Fruit fly (Drosophila melanogaster): Measurements from ENCODE around the gene CG13081.
A peak's percentile ranks its signal among the peaks of the same experiment; 100 is the strongest.

DNA sequence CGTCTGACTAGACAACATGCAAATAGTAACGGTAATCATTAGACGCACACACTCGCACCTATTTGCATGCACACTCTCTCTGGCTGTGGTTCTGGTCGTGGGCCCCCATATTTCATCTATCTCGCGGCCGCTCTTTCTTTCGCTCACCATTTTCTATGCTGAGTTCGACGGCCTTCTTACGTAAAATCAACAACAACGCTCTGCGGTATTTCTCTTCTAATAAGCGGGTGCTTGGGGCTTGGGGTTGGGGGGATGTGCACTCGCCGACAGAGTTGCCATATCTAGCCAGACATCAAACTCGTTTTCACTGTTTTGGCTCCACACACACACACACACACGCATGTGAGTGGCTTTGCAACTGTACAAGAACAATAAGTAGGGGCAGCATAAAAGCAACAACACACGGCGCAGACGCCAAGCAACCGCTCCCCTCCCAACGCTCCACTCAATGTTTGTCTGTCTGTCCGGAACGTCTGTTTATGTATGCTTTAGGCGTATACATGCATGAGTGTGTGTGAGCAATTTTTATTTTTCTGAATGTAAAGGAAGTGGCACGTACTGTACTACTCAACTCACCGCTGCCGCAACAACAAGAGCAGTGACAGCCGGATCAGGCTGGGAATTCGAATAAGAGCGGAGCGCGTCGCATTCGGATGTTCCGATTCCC is 34.7 kb downstream of the CG13081 start:
- no peak for TF ChIP-seq CG32264 (GFP tag; optimal IDR thresholded peaks at IDR 0.05)
- TF ChIP-seq Myc (optimal IDR thresholded peaks at IDR 0.05): no peak
- TF ChIP-seq Abd-B (GFP tag; optimal IDR thresholded peaks at IDR 0.05): no peak
- peak in 1 of 2 experiments; percentile 36 for TF ChIP-seq dl (GFP tag; optimal IDR thresholded peaks at IDR 0.05; ENCODE audit: insufficient read depth in 1 of 2, partially characterized antibody in 2 of 2)
- no peak for TF ChIP-seq pan (optimal IDR thresholded peaks at IDR 0.05)
- TF ChIP-seq lola (GFP tag; optimal IDR thresholded peaks at IDR 0.05): no peak
- TF ChIP-seq HLH106 (tag; optimal IDR thresholded peaks at IDR 0.05): no peak

All from whole organism, wandering third instar larva.